Worm (Caenorhabditis elegans): Measurements from ENCODE around the gene R12C12.5.

DNA sequence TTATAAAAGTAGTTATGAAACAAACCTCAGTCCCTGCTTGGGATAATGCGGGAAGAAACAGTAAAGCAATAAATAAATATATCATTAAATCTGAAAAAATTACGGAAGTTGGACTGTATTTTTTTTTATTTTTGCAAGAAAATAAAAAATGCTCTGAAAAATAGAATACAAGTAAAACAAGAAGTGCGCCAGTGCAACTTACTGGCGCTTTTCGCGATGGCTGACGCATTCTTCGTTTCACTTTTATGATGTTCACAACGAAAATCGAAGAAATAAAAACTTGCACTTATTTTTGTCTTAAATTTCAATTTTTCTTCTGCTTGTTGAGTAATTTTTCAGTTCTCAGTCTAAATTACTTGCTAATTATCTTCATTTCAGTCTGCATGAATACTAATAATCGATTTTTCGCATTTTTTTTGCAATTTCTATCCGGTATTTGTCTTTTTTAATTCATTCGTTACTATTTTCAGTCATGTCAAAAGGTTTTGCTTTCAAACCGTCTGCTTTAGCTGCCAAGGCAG, 2.8 kb upstream of the R12C12.5 start, which contains the start of the genes R12C12.6 and ran-5:
- peak; percentile 11 for TF ChIP-seq unc-130 (GFP tag; optimal IDR thresholded peaks at IDR 0.05)
- no peak for TF ChIP-seq ceh-40 (GFP tag; IDR thresholded peaks at IDR 0.05)
- peak; percentile 72 for TF ChIP-seq pha-4 (tag; optimal IDR thresholded peaks at IDR 0.05)
- TF ChIP-seq tbp1 (GFP tag; optimal IDR thresholded peaks at IDR 0.05) = peak; percentile 60
- TF ChIP-seq nhr-27 (tag; optimal IDR thresholded peaks at IDR 0.05) = no peak
- no peak for TF ChIP-seq F37B4.10 (GFP tag; IDR thresholded peaks at IDR 0.05)
- TF ChIP-seq ama-1 (optimal IDR thresholded peaks at IDR 0.05) = no peak
- no peak for TF ChIP-seq ama-1 (GFP tag; optimal IDR thresholded peaks at IDR 0.05)
- no peak for TF ChIP-seq ceh-58 (GFP tag; IDR thresholded peaks at IDR 0.05)
- no peak for TF ChIP-seq fkh-3 (tag; optimal IDR thresholded peaks at IDR 0.05)
- peak; percentile 11 for TF ChIP-seq snpc-1.3 (tag; optimal IDR thresholded peaks at IDR 0.05; ENCODE audit: insufficient read depth)
- no peak for TF ChIP-seq nfya-1 (tag; optimal IDR thresholded peaks at IDR 0.05; ENCODE audit: borderline replicate concordance, insufficient read depth)
- peak in 1 of 3 experiments; percentile 82 for TF ChIP-seq lin-35 (GFP tag; optimal IDR thresholded peaks at IDR 0.05)

Measured in whole organism, young adult.